Fruit fly (Drosophila melanogaster): ENCODE results near the gene CG14645.

Gene CG14645

DNA sequence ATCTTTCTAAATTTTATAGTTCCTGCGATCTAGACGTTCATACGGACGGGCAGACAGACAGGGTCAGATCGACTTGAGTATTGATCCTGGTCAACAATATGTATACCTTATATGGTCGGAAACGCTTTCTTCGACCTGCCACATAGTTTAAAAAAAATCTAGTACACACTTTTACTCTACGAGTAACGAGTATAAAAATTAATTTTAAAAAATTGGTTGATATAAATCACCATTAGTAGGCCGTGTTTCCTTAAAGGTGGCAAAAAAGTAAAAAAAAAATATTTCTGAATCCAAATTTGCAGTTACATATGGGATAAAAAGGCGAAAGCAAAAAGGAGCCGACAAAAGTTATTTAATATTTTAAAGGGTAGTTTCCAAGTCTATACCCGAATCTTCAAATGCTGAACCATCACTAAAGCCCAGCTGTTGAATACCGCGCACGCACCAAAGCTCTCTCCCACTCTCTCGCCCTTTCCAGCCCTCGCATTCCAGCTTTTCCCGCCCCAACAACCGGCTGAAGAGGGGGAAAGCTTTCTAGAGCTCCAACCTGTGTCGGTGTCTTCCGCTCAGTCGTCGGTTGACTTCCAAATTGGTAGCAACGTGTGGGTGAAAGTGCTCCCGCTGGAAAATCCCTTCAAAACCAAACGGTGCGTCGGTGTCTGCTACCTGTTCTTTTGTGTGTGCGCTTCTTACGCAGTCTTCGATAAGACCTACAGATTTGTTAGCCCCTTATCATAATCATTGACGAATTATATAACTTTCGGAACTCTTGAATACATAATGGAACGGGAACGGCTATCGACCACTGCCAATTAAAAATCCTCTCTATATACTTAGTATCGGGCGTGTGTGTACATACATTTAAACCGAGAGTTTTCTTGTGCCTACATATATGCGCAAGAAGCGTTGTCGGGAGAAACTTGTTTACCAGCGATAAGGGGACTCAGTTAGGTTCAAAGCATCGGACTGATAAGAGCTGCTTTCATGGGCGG lies 43.8 kb downstream of the CG14645 start, which contains the start of gene Sfxn1-3:
Gene Sfxn1-3 (plus strand): TSS at position 238 of the 992 bp plus-strand sequence.
- TF ChIP-seq pan (optimal IDR thresholded peaks at IDR 0.05), result peak; percentile 74
- TF ChIP-seq usp (GFP tag; optimal IDR thresholded peaks at IDR 0.05), result no peak

DNA sequence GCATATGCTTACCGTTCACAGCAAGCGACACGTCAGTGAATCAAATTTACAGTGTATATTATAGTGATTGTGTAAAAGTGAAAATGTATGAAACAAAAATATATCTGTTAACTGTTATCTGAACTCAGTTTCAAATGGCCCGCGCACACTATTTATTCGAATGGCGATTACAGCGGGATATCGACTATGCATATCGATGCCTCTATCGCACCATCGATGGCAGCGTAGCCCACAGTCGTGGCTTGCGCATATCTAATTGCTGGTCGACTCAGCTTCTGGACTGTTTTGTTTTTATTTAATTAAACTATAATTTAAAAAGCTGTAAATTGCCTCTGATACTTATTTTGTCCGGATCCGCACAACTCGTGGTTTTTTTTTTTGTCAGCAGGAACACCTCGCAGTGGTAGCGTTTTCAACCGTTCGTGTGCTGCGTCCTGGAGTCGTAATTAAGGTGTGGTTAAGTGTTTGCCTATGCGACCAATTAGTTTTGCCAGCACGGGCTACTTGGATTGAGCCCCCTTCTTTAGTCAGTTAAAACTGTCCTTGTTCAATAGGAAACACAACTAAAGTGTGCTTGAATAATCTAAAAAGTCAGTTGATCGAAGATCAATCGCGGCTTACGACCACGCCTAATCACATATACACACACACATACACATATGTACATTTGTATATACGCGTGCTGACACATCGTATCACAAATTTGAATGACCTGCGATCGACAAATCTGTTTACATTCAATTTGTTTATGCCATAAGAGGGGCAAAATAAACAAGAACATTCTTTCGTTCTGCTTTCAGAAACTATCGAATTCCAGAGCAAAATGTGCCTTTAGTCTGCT lies 46.4 kb downstream of the CG14645 start, which contains the start of gene Cont:
Gene Cont (plus strand): TSS at position 228 of the 841 bp plus-strand sequence.
- TF ChIP-seq CG8478 (optimal IDR thresholded peaks at IDR 0.05) (no peak), usp (GFP tag; optimal IDR thresholded peaks at IDR 0.05) (no peak), pan (optimal IDR thresholded peaks at IDR 0.05) (no peak), psq (optimal IDR thresholded peaks at IDR 0.05) (no peak), Dll (optimal IDR thresholded peaks at IDR 0.05) (no peak), EcR (GFP tag; optimal IDR thresholded peaks at IDR 0.05) (no peak)

DNA sequence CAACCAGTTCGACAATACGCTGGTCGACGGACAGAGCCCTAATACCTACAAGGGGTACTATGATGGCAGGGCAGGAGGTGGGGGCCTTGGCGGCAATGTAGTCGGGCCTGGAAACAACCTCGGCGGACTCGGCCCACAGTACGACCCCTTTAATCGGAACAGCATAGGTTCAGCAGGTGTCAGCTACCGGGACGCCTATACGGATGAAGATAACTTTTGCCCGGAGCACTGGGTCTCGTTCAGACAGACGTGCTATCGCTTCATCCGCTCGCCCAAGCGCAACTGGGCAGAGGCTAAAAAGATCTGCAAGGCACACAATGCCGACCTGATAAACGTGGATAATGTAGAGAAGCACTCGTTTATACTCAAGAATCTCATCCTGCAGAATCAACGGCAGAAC lies 47.3 kb downstream of the CG14645 start:
- TF ChIP-seq CG8478 (optimal IDR thresholded peaks at IDR 0.05), result no peak
- no peak for TF ChIP-seq pan (optimal IDR thresholded peaks at IDR 0.05)
- TF ChIP-seq psq (optimal IDR thresholded peaks at IDR 0.05), result no peak
- TF ChIP-seq usp (GFP tag; optimal IDR thresholded peaks at IDR 0.05), result no peak
